Fruit fly (Drosophila melanogaster): ENCODE results near the gene mtgo.

DNA sequence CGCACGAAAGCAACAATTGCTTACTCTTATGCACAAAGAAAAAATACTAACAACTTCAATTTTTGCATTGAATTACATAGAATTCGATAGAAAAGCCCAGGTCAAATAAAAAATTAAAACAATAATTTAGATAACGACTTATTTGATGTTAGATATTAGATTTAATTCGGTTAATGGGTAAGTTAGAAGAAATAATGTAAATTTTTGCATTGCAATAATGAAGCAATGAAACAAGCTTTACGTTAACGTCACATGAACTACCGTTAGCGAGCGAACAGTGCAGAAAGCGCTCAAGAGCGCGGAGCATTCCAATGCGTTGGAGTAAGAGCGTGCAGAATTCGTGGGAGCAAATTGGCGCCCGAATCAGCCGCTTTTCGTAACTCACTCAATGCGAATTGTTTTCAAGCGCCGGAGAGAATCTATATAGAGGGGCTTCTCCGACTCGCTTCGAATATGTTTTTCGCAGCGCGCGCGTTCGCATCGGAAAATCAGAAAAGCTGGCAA lies at the start of gene mtgo:
- TF ChIP-seq Hr4 (GFP tag; optimal IDR thresholded peaks at IDR 0.05) (peak; percentile 85), CG9139 (GFP tag; optimal IDR thresholded peaks at IDR 0.05) (no peak), CG6854 (GFP tag; optimal IDR thresholded peaks at IDR 0.05) (peak; percentile 4), Met (GFP tag; optimal IDR thresholded peaks at IDR 0.05) (peak; percentile 56), CG3032 (tag; optimal IDR thresholded peaks at IDR 0.05) (peak; percentile 74), fd59A (GFP tag; optimal IDR thresholded peaks at IDR 0.05) (no peak), eg (GFP tag; IDR thresholded peaks at IDR 0.05) (peak; percentile 84)

All from whole organism, prepupa.